Worm (Caenorhabditis elegans) whole organism, young adult: ENCODE measurements around the gene dolk-1.

ENCODE experiments used
- F49E8.2 ChIP-seq: sonication (generic microtip); optimal IDR thresholded peaks from 3 replicates; lab custom pipeline; 2017; ENCODE audit warnings: missing genetic modification characterization, mild to moderate bottlenecking, missing compliant biosample characterization, antibody characterized with exemption, moderate library complexity; ENCODE audit not compliant: insufficient read depth
- ama-1 ChIP-seq, 3 experiments: fragments of 150-350 bp in 1 of 3; sonication (generic microtip) in 2 of 3; optimal IDR thresholded peaks; 2 replicates each; lab custom pipeline; 2014 to 2018; ENCODE audit warnings: missing biosample characterization in 2 of 3, missing genetic modification characterization in 2 of 3, missing genetic modification reagents in 2 of 3
- attf-6 ChIP-seq: fragments of 200-800 bp; sonication (Bioruptor generic); IDR thresholded peaks from 2 replicates; pipeline ENCODE4 v1.3.6; 2022; ENCODE audit warnings: missing genetic modification reagents, missing genetic modification characterization, missing compliant biosample characterization
- ceh-100 ChIP-seq: fragments of 200-800 bp; sonication (Bioruptor generic); IDR thresholded peaks from 2 replicates; pipeline ENCODE4 v1.3.6; 2022; ENCODE audit warnings: missing genetic modification reagents, missing genetic modification characterization, missing compliant biosample characterization
- ets-4 ChIP-seq: fragments of 200-800 bp; sonication (Bioruptor generic); optimal IDR thresholded peaks from 2 replicates; lab custom pipeline; 2018; ENCODE audit warnings: mild to moderate bottlenecking, missing genetic modification characterization, missing compliant biosample characterization
- him-1 ChIP-seq: sonication (generic microtip); optimal IDR thresholded peaks from 2 replicates; lab custom pipeline; 2016; ENCODE audit warnings: missing genotype, missing genetic modification reagents, missing genetic modification characterization, missing compliant biosample characterization
- lsl-1 ChIP-seq: fragments of 200-800 bp; sonication (Bioruptor generic); optimal IDR thresholded peaks from 2 replicates; lab custom pipeline; 2018; ENCODE audit warnings: mild to moderate bottlenecking, missing genetic modification characterization, moderate library complexity, missing compliant biosample characterization
- madf-8 ChIP-seq: fragments of 200-800 bp; sonication (Bioruptor generic); conservative IDR thresholded peaks from 2 replicates; pipeline ENCODE4 v1.3.6; 2022; ENCODE audit warnings: missing genetic modification reagents, missing genetic modification characterization, missing compliant biosample characterization
- nfya-1 ChIP-seq: sonication (generic microtip); optimal IDR thresholded peaks from 2 replicates; lab custom pipeline; 2017; ENCODE audit warnings: antibody characterized with exemption, missing compliant biosample characterization, missing genetic modification characterization, borderline replicate concordance; ENCODE audit not compliant: insufficient read depth
- nfya-2 ChIP-seq: fragments of 200-800 bp; sonication (Bioruptor generic); IDR thresholded peaks from 2 replicates; pipeline ENCODE4 v1.3.6; 2022; ENCODE audit warnings: missing genetic modification reagents, missing genetic modification characterization, missing compliant biosample characterization
- nhr-27 ChIP-seq: fragments of 200-800 bp; sonication (Bioruptor generic); optimal IDR thresholded peaks from 2 replicates; lab custom pipeline; 2018; ENCODE audit warnings: mild to moderate bottlenecking, missing genetic modification characterization, moderate library complexity, missing compliant biosample characterization
- snpc-1.1 ChIP-seq: sonication (generic microtip); optimal IDR thresholded peaks from 2 replicates; lab custom pipeline; 2017; ENCODE audit warnings: missing genetic modification characterization, mild to moderate bottlenecking, missing compliant biosample characterization, antibody characterized with exemption, moderate library complexity, missing genotype, missing genetic modification reagents; ENCODE audit not compliant: insufficient read depth
- snpc-4 ChIP-seq, 5 experiments: fragments of 150-350 bp in 1 of 5; sonication (generic microtip) in 4 of 5; optimal IDR thresholded peaks; 2 replicates each; lab custom pipeline; 2014 to 2018; ENCODE audit warnings: missing genetic modification characterization in 5 of 5, missing biosample characterization in 3 of 5, antibody characterized with exemption in 2 of 5, mild to moderate bottlenecking in 2 of 5, missing compliant biosample characterization in 2 of 5, missing genotype in 2 of 5, moderate library complexity in 2 of 5, missing genetic modification reagents in 1 of 5
- unc-62 ChIP-seq: fragments of 150-350 bp; optimal IDR thresholded peaks from 2 replicates; lab custom pipeline; 2014; ENCODE audit warnings: missing biosample characterization, missing genetic modification reagents, missing genetic modification characterization

DNA sequence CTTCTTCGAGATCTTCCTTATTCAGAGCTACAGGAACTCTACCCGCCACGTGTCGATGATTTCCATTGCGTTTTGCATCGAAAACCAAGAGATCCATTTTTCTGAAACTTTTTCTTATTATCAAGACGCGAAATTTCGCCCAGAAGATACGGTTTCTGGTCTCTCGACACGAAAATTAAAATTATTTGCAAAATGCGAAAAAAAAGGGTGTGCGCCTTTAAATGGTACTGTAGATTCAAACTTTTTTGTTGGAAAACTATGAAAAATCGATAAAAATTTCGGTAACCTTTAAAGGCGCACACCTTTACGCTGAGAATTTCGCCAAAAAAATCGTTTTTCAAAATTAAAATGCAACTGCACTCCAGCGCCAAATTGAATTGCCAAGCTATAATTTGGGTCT, 35.3 kb downstream of the dolk-1 start, which contains the start of gene tsen-2:
- no peak for TF ChIP-seq lsl-1 (GFP tag; lab: Kevin White, UChicago)
- no peak for TF ChIP-seq nhr-27 (tag; lab: Kevin White, UChicago)
- no peak for TF ChIP-seq ama-1 (optimal IDR thresholded peaks at IDR 0.05; lab: Kevin White, UChicago)
- no peak for TF ChIP-seq ama-1 (GFP tag; optimal IDR thresholded peaks at IDR 0.05; lab: Kevin White, UChicago)
- no peak for TF ChIP-seq nfya-2 (GFP tag; lab: Robert Waterston, UW)
- no peak for TF ChIP-seq F49E8.2 (tag; lab: Kevin White, UChicago)
- no peak for TF ChIP-seq unc-62 (GFP tag; lab: Kevin White, UChicago)
- no peak for TF ChIP-seq him-1
- no peak for TF ChIP-seq attf-6 (GFP tag; lab: Robert Waterston, UW)
- TF ChIP-seq snpc-1.1 (tag; lab: Kevin White, UChicago), result no peak
- no peak for TF ChIP-seq madf-8 (GFP tag; lab: Robert Waterston, UW)
- TF ChIP-seq ceh-100 (GFP tag; lab: Robert Waterston, UW), result no peak
- TF ChIP-seq nfya-1 (tag; lab: Kevin White, UChicago), result no peak
- no peak for TF ChIP-seq ets-4 (GFP tag; lab: Kevin White, UChicago)
- no peak for TF ChIP-seq snpc-4 (GFP tag; optimal IDR thresholded peaks at IDR 0.05; lab: Kevin White, UChicago)
- TF ChIP-seq snpc-4 (tag; optimal IDR thresholded peaks at IDR 0.05; lab: Kevin White, UChicago), result no peak
